Worm (Caenorhabditis elegans) whole organism, L2 larva: ENCODE measurements around the gene Y32G9A.3.

Experiments used
- alr-1 ChIP-seq: fragments of 150-350 bp; optimal IDR thresholded peaks from 2 replicates; lab custom pipeline; 2014; ENCODE audit warnings: missing biosample characterization, missing genetic modification characterization
- aly-2 ChIP-seq: fragments of 150-350 bp; optimal IDR thresholded peaks from 2 replicates; lab custom pipeline; 2014; ENCODE audit warnings: missing biosample characterization, missing genetic modification characterization
- ama-1 ChIP-seq: fragments of 150-350 bp; optimal IDR thresholded peaks from 2 replicates; lab custom pipeline; 2018; ENCODE audit warnings: inconsistent platforms
- egl-27 ChIP-seq: sonication (generic microtip); optimal IDR thresholded peaks from 3 replicates; lab custom pipeline; 2017; ENCODE audit warnings: missing biosample characterization, missing genetic modification reagents, missing genetic modification characterization
- lin-13 ChIP-seq: fragments of 150-350 bp; optimal IDR thresholded peaks from 2 replicates; lab custom pipeline; 2014; ENCODE audit warnings: missing biosample characterization, missing genetic modification reagents, missing genetic modification characterization
- lin-39 ChIP-seq: fragments of 150-350 bp; optimal IDR thresholded peaks from 2 replicates; lab custom pipeline; 2014; ENCODE audit warnings: missing biosample characterization, missing genetic modification reagents, missing genetic modification characterization
- mdl-1 ChIP-seq, 2 experiments: fragments of 150-350 bp in 1 of 2; sonication (generic microtip) in 1 of 2; optimal IDR thresholded peaks; 2 replicates each; lab custom pipeline; 2017; ENCODE audit warnings: missing biosample characterization in 2 of 2, missing genetic modification characterization in 2 of 2
- nhr-11 ChIP-seq: fragments of 150-350 bp; optimal IDR thresholded peaks from 2 replicates; lab custom pipeline; 2014; ENCODE audit warnings: missing biosample characterization, missing genetic modification characterization
- nhr-12 ChIP-seq: fragments of 150-350 bp; optimal IDR thresholded peaks from 2 replicates; lab custom pipeline; 2014; ENCODE audit warnings: missing biosample characterization, missing genetic modification characterization
- nhr-23 ChIP-seq: fragments of 150-350 bp; optimal IDR thresholded peaks from 2 replicates; lab custom pipeline; 2014; ENCODE audit warnings: missing biosample characterization, missing genetic modification reagents, missing genetic modification characterization
- nhr-77 ChIP-seq: fragments of 150-350 bp; optimal IDR thresholded peaks from 2 replicates; lab custom pipeline; 2014; ENCODE audit warnings: missing biosample characterization, missing genetic modification characterization
- sma-9 ChIP-seq, 2 experiments: fragments of 150-350 bp in 1 of 2; sonication (generic microtip) in 1 of 2; optimal IDR thresholded peaks; 2 replicates each; lab custom pipeline; 2014 to 2016; ENCODE audit warnings: missing genetic modification characterization in 2 of 2, mild to moderate bottlenecking in 1 of 2, missing biosample characterization in 1 of 2, missing compliant biosample characterization in 1 of 2, missing genetic modification reagents in 1 of 2, moderate library complexity in 1 of 2
- unc-62 ChIP-seq: fragments of 150-350 bp; optimal IDR thresholded peaks from 2 replicates; lab custom pipeline; 2014; ENCODE audit warnings: missing biosample characterization, missing genetic modification reagents, missing genetic modification characterization

DNA sequence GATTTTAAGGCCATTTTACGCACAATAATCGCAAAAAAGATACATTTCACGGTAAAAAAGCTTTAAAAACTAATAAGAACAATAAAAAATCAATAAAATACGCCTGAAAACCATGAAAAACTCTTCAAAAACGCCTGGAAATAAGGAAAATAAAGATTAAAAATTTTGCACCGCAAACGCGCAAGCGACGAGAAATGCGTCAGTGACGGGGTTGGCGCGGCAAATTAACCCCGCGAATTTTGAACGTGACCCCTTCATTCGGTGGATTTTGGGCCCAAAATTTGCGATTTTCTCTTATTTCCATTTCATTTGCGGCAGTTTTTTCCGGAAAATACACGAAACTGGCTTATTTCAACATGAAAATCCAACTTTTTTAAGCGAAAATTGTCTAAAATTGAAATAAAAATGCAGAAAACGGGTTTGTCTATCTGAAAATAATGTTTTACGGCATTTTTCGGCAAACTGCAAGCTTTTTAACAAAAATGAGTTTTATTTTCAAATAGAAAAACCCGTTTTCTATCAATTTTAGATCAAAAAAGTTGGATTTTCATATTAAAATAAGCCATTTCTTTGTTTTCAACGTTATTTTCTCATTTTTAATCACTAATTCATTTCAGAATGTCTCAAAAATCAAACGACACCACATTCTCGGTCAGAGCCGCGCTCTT is 42.5 kb upstream of the Y32G9A.3 start, which contains the start of gene knl-3:
- TF ChIP-seq unc-62 (no peak), nhr-11 (tag; lab: Kevin White, UChicago) (no peak), nhr-77 (tag; lab: Kevin White, UChicago) (no peak), alr-1 (tag; lab: Kevin White, UChicago) (no peak), sma-9 (GFP tag; optimal IDR thresholded peaks at IDR 0.05; lab: Kevin White, UChicago) (no peak), sma-9 (tag; optimal IDR thresholded peaks at IDR 0.05; lab: Kevin White, UChicago) (no peak), aly-2 (tag; lab: Kevin White, UChicago) (no peak), lin-39 (tag; lab: Kevin White, UChicago) (no peak), nhr-12 (no peak), mdl-1 (tag; optimal IDR thresholded peaks at IDR 0.05; lab: Kevin White, UChicago) (peak in 1 of 2 experiments; percentile 41), ama-1 (no peak), lin-13 (GFP tag; lab: Kevin White, UChicago) (peak; percentile 86), nhr-23 (no peak), egl-27 (tag; lab: Kevin White, UChicago) (peak; percentile 62)
